Fruit fly (Drosophila melanogaster): Measurements from ENCODE around the gene CG7920.
A peak's percentile ranks its signal among the peaks of the same experiment; 100 is the strongest.

CG7920 gene

dm6 chr3R:29999495-29999894, 15.6 kb downstream of the CG7920 start, which contains the start of gene CG34298:
CG34298 (plus strand) TSS chr3R:29999795.
- TF ChIP-seq CG15710 (tag; optimal IDR thresholded peaks at IDR 0.05) (no peak), CG13204 (GFP tag; optimal IDR thresholded peaks at IDR 0.05) (no peak), fd96Ca (GFP tag; IDR thresholded peaks at IDR 0.05) (no peak)

dm6 chr3R:29997607-29998236, 17.4 kb downstream of the CG7920 start, which contains the start of the genes CG15525 and CG11504:
CG15525 (minus strand) TSS chr3R:29997676.
CG11504 (plus strand) TSS chr3R:29997900.
- TF ChIP-seq rn (GFP tag; IDR thresholded peaks at IDR 0.05) (no peak), Ets98B (GFP tag; IDR thresholded peaks at IDR 0.05) (peak; percentile 19; the same call in 1 of the 2 replicates)

- TF ChIP-seq CG17806 (tag; optimal IDR thresholded peaks at IDR 0.05) (no peak), EcR (GFP tag; optimal IDR thresholded peaks at IDR 0.05) (no peak), fd96Ca (GFP tag; IDR thresholded peaks at IDR 0.05) (no peak), CG15710 (tag; optimal IDR thresholded peaks at IDR 0.05) (no peak), Pif1B (GFP tag; optimal IDR thresholded peaks at IDR 0.05) (no peak), CG10348 (GFP tag; IDR thresholded peaks at IDR 0.05) (no peak), CG4496 (GFP tag; IDR thresholded peaks at IDR 0.05) (peak; percentile 44; the same call in 1 of the 3 replicates)
These were observed 20.0 kb downstream of the CG7920 start, which contains the start of the genes CG7903 and Sas-6 for dm6 chr3R:29995035-29995434. CG7903 (minus strand) TSS chr3R:29995231. Sas-6 (plus strand) TSS chr3R:29995357.

dm6 chr3R:29993134-29993533, 21.9 kb downstream of the CG7920 start, which contains the start of gene Acph-1:
Acph-1 (minus strand) TSS chr3R:29993411.
- no peak for TF ChIP-seq CG14655 (GFP tag; optimal IDR thresholded peaks at IDR 0.05)
- TF ChIP-seq CG12605 (GFP tag; IDR thresholded peaks at IDR 0.05) = no peak
- no peak for TF ChIP-seq Pif1A (GFP tag; optimal IDR thresholded peaks at IDR 0.05)
- TF ChIP-seq CG9948 (tag; optimal IDR thresholded peaks at IDR 0.05) = no peak
- no peak for TF ChIP-seq rn (GFP tag; IDR thresholded peaks at IDR 0.05)

dm6 chr3R:29990681-29991080, 24.4 kb downstream of the CG7920 start:
- TF ChIP-seq rn (GFP tag; IDR thresholded peaks at IDR 0.05) (no peak), CG9948 (tag; optimal IDR thresholded peaks at IDR 0.05) (no peak), CG4496 (GFP tag; IDR thresholded peaks at IDR 0.05) (no peak), CG15710 (tag; optimal IDR thresholded peaks at IDR 0.05) (no peak), CG8159 (tag; optimal IDR thresholded peaks at IDR 0.05) (no peak), CG12605 (GFP tag; IDR thresholded peaks at IDR 0.05) (no peak), Snoo (tag; optimal IDR thresholded peaks at IDR 0.05) (no peak), CG10348 (GFP tag; IDR thresholded peaks at IDR 0.05) (no peak)

- TF ChIP-seq CG10348 (GFP tag; IDR thresholded peaks at IDR 0.05) (0 out of 2 replicates have a peak, but pooled peaks have one; percentile 10), EcR (GFP tag; optimal IDR thresholded peaks at IDR 0.05) (no peak), CG8159 (tag; optimal IDR thresholded peaks at IDR 0.05) (no peak)
These were observed 29.9 kb downstream of the CG7920 start for dm6 chr3R:29985219-29985618.

dm6 chr3R:29983886-29984285, 31.2 kb downstream of the CG7920 start:
- TF ChIP-seq CG8301 (tag; optimal IDR thresholded peaks at IDR 0.05) (no peak), CG8159 (tag; optimal IDR thresholded peaks at IDR 0.05) (peak; percentile 15)

dm6 chr3R:29983073-29983544, 32.0 kb downstream of the CG7920 start, which contains the start of gene CG7896:
CG7896 (plus strand) TSS chr3R:29983426.
- TF ChIP-seq CG34367 (tag; optimal IDR thresholded peaks at IDR 0.05) (peak; percentile 68), CG17806 (tag; optimal IDR thresholded peaks at IDR 0.05) (peak; percentile 64), Pif1B (GFP tag; optimal IDR thresholded peaks at IDR 0.05) (peak; percentile 92), Snoo (tag; optimal IDR thresholded peaks at IDR 0.05) (peak; percentile 78), CG14655 (GFP tag; optimal IDR thresholded peaks at IDR 0.05) (no peak), CG8301 (tag; optimal IDR thresholded peaks at IDR 0.05) (peak; percentile 76), rn (GFP tag; IDR thresholded peaks at IDR 0.05) (peak; percentile 79), fd96Ca (GFP tag; IDR thresholded peaks at IDR 0.05) (peak; percentile 78), CG13204 (GFP tag; optimal IDR thresholded peaks at IDR 0.05) (peak; percentile 80), CG9948 (tag; optimal IDR thresholded peaks at IDR 0.05) (peak; percentile 67), CG15710 (tag; optimal IDR thresholded peaks at IDR 0.05) (peak; percentile 74), CG4496 (GFP tag; IDR thresholded peaks at IDR 0.05) (peak; percentile 88), D1 (tag; optimal IDR thresholded peaks at IDR 0.05) (no peak), CG32121 (GFP tag; IDR thresholded peaks at IDR 0.05) (peak; percentile 91), CG12605 (GFP tag; IDR thresholded peaks at IDR 0.05) (peak; percentile 40; the same call in 1 of the 2 replicates), Pif1A (GFP tag; optimal IDR thresholded peaks at IDR 0.05) (peak; percentile 84), gl (tag; optimal IDR thresholded peaks at IDR 0.05) (peak; percentile 4), CG10348 (GFP tag; IDR thresholded peaks at IDR 0.05) (no peak), CG8159 (tag; optimal IDR thresholded peaks at IDR 0.05) (peak; percentile 83), Ets98B (GFP tag; IDR thresholded peaks at IDR 0.05) (peak; percentile 81), EcR (GFP tag; optimal IDR thresholded peaks at IDR 0.05) (no peak)
